Worm (Caenorhabditis elegans): ENCODE results near the gene cpf-1.

ce11 chrII:8569038-8569977 is 32.9 kb downstream of the cpf-1 start, which contains the start of the genes col-38 and rpl-5:
- TF ChIP-seq lsy-2 (tag; optimal IDR thresholded peaks at IDR 0.05) (peak; percentile 96), mab-5 (tag; optimal IDR thresholded peaks at IDR 0.05) (no peak), unc-62 (GFP tag; optimal IDR thresholded peaks at IDR 0.05) (peak; percentile 32), tbx-8 (GFP tag; optimal IDR thresholded peaks at IDR 0.05) (no peak), pha-4 (tag; optimal IDR thresholded peaks at IDR 0.05) (peak; percentile 90), unc-39 (tag; optimal IDR thresholded peaks at IDR 0.05) (no peak), lin-13 (tag; optimal IDR thresholded peaks at IDR 0.05) (peak; percentile 87), blmp-1 (tag; optimal IDR thresholded peaks at IDR 0.05) (no peak), ces-1 (GFP tag; optimal IDR thresholded peaks at IDR 0.05) (peak; percentile 79)
